Fruit fly (Drosophila melanogaster) whole organism, pupa: ENCODE results near the gene Trmt61.

Source experiments
- CG17806 ChIP-seq: fragments of 200-800 bp; sonication (Bioruptor generic); optimal IDR thresholded peaks from 2 replicates; lab custom pipeline; 2018; ENCODE audit warnings: missing biosample characterization, mild to moderate bottlenecking, missing genetic modification characterization, moderate library complexity
- CG4496 ChIP-seq: fragments of 200-800 bp; sonication (Bioruptor generic); IDR thresholded peaks from 3 replicates; pipeline ENCODE4 v1.3.6; 2022; ENCODE audit warnings: missing biosample characterization, missing genetic modification characterization
- Pif1B ChIP-seq: fragments of 200-800 bp; sonication (Bioruptor generic); optimal IDR thresholded peaks from 3 replicates; lab custom pipeline; 2016; ENCODE audit warnings: missing biosample characterization, missing genetic modification characterization

DNA sequence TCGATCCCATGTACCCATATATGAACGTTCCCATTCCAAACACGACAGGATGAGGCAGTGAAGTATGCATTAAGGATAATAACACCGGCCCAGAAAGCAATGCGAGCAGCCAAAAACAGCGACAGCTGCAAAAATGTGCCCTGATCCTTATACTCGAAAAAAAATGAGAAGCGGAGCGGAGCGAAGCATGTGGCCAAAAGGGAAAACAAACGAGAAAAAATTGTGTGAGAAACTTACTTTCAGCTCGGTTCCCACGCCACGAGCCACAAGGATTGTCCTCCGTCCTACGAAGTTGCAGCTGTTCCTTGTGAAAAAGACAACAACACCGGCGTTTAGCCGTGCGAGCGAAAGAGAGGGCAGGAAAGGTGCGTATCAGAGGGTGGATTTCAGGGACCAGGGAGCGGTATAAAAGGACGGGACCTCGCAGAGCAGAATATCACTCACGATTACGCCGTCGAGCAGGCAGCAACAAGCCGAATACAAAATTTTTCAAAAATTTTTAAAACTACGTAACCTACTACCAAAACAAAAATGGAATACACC is 19.4 kb upstream of the Trmt61 start:
- TF ChIP-seq CG4496 (GFP tag; lab: Robert Waterston, UW), result no peak
- TF ChIP-seq CG17806 (tag; lab: Kevin White, UChicago), result no peak
- no peak for TF ChIP-seq Pif1B (GFP tag; lab: Kevin White, UChicago)
